Worm (Caenorhabditis elegans) whole organism, dauer: ENCODE measurements around the gene attf-3.
"Not testable (repeated sequence)": the region's sequence is repeated elsewhere in the genome, so short reads cannot be mapped to it uniquely, and the experiment has no call there.

Experiments used
- unc-62 ChIP-seq: sonication (generic microtip); optimal IDR thresholded peaks from 2 replicates; lab custom pipeline; 2017; ENCODE audit warnings: missing biosample characterization, missing genetic modification reagents, missing genetic modification characterization

The attf-3 gene

DNA sequence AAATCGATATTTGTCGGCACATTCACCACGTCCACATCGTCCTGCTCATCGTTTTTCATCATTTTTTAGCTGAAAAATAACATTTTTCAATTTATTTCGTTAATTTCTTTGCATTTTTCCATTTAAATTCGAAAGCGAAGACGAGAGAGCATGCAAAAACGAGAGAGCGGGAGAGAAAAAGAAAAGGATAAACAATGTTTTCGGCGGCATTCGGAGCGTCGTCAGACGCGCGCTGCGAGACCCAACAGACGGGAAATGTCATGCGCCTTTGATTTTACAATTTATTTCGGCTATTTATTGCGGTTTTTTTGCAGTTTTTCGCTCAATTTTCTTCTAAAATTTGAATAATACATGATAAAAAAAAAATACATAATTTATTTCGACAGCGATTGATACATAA, at the start of gene attf-3:
Gene attf-3 (minus strand): TSS at position 69 of the 400 bp plus-strand sequence.
- TF ChIP-seq unc-62: no peak

DNA sequence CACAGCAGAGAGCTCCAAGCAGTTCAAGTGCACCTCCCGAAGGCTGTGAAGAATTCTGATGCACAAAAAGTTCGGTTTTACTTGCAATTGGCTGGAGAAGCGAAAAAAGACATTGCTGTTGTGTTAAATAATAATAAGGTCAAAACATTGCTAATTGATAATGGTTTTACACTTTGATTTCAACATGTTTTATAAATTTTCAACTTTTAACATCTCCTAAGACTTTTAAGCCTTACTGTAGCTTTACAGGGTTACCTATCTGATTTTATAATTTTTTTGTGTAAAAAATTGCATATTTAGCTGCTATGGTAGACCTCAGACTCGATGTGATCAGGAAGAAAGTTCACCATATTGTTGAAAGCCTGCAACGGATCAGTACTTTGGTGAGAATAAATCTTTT, 48.0 kb upstream of the attf-3 start, which contains the start of gene pals-25:
Gene pals-25 (plus strand): TSS at position 301 of the 400 bp plus-strand sequence.
- no peak for TF ChIP-seq unc-62

DNA sequence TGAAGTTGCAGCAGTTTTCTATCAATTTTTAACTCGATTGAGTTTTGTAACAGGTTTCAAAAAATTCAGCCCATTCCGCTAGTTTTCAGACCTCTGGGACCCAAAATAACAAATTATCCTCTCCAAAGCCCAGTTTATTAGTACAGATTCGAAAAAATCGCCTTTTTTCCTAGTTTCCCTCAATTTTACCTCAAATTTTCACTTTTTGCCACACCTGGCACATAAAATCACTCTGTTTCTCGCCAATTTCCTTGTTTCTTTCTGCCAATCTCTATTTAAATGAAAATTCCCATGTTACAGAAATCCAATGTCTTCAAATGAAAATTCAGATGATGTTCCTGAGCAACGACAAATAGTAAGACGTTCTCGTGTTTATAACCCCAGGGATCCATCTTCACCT, 45.9 kb upstream of the attf-3 start, which contains the start of gene pals-22:
Gene pals-22 (plus strand): TSS at position 301 of the 400 bp plus-strand sequence.
- TF ChIP-seq unc-62: no peak

DNA sequence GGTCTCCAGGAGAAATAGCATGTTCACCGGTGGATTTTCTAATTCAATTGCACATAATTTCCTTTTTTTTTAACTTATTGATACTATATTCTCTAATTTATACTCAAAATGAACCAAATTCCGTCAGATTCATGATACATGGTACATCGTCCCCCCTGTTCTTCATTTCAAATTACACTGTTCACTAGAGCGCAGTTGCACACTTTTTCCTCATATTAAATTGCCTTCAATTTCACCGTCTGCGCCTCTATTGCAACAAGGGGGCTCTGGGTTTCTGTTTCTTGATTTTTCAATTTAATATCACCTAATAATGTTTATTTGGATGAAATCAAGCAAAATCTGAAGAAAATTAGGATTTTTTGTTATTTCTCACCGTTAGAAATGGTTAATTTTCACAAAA, 45.4 kb upstream of the attf-3 start:
- no peak for TF ChIP-seq unc-62

DNA sequence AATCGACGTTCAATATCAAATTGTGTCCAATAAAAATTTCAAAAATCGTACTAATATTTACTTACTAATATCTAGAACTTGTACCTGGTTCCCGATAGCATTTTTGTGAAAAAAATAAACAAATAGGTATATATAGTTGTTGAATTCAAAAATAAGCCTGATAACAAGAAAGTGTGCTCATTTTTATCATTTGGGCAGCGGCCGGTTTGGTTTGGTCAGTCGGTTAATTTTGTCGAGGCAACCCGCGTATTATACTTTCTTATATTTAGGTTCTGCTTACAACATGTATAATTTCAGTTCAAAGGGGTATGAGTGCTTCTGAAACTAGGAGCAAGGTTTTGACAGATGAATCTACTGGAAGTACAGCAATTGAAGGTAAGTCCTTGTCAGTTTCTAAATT, 44.5 kb upstream of the attf-3 start, which contains the start of the genes nhr-280 and C29F9.2:
Gene nhr-280 (minus strand): TSS at position 101 of the 400 bp plus-strand sequence.
Gene C29F9.2 (plus strand): TSS at position 298 of the 400 bp plus-strand sequence.
- no peak for TF ChIP-seq unc-62

DNA sequence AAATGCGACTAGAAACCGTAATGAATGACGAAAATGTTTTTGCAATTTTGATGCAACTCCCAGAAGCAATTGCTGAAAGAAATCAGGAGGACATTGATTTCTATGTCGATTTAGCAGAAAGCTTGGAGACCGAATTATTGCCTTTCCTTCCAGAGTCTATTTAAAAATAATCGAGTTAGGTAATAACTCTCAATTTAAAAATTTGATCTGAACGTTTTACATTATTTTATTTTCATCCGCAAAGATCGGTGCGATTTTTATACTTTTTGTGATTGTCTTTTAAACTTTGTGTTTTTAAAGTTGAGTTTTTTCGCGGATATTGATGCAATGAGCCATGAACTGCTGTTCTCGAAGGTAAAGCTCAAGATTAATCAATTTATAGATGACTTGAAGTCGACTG, 38.3 kb upstream of the attf-3 start, which contains the start of gene pals-23:
Gene pals-23 (plus strand): TSS at position 301 of the 400 bp plus-strand sequence.
- no peak for TF ChIP-seq unc-62

DNA sequence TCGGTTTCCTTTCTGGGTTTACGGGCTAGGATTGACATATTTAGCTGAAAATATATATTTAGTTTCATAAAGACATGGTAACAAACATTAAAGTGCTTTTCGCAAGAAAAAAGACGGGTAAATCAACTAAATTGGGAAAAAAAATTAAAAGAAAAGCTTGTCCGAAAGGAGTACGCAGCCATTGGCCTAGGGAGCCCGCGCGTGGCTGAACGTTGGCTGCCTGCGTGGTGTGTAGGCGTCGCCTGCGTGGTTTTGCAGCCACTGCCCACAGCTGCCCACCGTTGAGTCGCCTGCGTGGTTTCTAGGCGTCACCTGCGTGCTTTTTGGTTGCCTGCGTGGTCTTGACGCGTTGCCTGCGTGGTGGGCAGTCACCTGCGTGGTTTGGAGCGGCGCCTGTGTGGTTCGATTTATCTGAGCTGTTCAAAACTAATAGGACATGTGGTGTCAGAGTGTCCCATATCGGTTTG, 35.8 kb upstream of the attf-3 start, which contains the start of gene C29F9.12:
Gene C29F9.12 (minus strand): TSS at position 51 of the 467 bp plus-strand sequence.
- not testable (repeated sequence) for TF ChIP-seq unc-62

DNA sequence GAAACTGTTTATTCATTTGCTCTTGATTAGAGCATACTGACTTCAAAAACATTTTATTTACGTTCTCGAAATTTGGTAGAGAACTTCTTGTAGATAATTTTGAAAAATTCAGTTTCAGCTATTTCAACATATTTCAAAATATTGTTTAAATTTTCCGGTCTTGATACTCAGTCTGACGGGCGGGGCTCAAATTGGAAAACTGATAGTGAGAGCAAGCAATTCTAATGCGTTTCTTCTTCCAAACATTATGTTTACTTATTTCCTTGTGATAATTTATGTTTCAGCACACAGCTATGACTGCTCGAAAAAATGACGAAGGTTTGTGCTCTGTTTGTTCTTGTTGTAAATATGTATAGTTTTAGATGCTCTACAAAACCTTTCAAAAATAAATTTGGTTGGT, 34.0 kb upstream of the attf-3 start, which contains the start of gene pals-24:
Gene pals-24 (plus strand): TSS at position 237 of the 400 bp plus-strand sequence.
- TF ChIP-seq unc-62: no peak

DNA sequence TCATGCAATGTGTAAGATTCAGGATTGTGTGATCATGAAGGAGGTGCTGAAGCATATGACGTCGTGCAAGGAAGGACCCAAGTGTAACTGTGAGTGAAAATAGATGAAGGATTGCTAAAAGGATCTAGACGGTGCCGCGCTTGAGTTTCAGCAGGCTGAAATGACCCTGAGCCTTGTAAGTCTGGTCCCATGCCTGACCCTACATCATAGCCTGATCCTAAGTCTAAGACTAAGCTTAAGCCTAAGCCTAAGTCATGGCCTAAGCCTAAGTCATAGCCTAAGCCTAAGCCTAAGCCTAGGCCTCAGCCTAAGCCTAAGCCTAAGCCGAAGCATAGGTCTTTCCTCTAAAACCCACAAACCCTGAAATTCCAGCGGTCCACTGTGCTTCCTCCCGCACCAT, 31.7 kb upstream of the attf-3 start:
- TF ChIP-seq unc-62: no peak

DNA sequence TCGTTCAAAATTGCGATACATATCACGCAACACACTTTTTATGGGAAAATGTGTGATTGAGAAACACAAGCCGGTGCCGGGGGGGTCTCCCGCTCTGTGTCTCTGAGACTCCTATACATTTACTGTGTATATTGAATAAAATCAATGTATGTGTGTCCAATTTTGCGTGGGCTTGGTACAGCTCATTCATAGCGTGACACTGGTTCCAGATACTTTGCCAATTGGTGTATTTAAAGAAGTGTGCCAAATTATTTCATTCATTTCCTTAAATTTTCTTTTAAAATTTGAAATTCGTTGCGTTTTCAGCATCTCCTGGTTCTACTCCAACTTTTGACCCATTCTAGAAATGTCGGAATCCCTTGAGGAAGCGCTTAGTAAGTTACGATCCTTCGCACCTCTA, 31.0 kb upstream of the attf-3 start, which contains the start of gene C29F9.5:
Gene C29F9.5 (plus strand): TSS at position 301 of the 400 bp plus-strand sequence.
- no peak for TF ChIP-seq unc-62

DNA sequence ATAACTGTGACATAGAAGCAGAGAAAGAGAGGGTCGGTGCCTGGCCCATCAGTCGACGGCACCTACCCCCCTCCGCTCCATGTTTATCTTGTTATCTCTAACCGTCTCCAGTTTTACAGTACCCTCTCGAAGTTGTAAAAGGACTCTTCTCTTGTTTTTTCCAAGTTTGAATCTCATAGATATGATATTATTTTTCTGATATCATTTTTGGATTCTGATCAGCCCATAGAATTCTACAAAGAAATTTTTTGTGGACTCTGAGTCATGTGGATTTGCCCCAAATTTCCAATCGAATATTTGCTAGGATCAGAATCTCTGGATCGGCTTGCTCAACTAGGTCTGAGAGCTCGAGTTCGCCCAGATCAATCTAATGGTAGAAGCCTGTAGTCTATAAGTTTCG, 28.4 kb upstream of the attf-3 start, which contains the start of gene C29F9.6:
Gene C29F9.6 (plus strand): TSS at position 301 of the 400 bp plus-strand sequence.
- TF ChIP-seq unc-62: no peak

DNA sequence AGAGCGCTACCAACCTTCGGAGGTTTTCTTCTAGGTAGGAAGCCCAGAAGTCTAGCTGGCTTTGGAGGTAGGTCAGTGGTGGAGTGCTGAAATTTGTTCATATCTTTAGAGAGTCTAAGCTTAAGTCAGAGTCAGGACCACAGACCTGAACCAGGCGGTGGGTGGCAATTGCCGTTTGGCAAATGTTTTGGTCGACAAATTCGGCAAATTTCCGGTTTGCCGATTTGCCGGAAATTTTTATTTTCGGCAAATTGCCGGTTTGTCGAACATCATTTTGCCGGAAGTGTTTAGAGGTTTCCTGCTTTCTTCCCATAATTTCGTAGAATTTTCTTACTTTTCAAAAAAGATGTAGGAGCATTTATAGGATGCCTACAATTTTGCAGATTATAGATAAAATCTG, 12.6 kb upstream of the attf-3 start, which contains the start of gene C29F9.9:
Gene C29F9.9 (minus strand): TSS at position 101 of the 400 bp plus-strand sequence.
- TF ChIP-seq unc-62: not testable (repeated sequence)

DNA sequence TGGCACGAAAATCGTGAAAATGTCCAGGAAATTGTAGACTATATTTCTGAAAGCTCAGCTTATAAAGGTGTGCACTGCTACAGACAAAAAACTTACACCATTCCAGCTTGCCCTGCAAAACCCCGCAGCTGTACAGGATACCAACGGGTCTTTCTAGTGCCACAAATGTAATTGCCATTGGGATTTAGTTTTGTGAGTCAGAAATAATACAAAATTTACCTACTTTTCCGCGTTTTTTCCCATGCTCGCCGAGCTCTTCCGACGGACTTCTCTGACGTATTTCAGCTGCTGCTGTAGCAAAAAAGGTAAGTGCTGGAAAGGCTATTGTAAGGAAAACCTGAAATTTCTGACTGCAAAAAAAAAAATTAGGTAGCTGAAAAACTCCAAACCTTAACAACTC, 10.8 kb upstream of the attf-3 start, which contains the start of gene C29F9.8:
Gene C29F9.8 (minus strand): TSS at position 101 of the 400 bp plus-strand sequence.
- TF ChIP-seq unc-62: not testable (repeated sequence)

DNA sequence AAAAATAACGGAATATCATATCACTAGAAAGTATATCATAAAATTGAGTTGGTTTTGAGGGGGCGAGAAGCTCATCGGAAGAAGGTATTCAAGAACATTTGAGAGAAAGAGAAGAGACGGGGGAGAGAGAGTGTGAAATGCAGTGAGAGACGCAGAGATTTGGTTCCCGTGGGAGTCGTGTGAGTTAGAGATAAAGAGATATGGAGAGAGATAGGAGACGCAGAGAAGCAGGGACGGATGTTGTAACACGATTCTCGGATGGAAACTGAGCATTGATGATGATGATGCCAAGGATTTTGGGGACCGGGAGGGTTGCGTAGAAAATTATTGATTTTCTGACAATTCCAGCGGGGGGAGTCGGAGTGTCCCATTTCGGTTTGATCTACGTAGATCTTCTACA, 10.0 kb upstream of the attf-3 start:
- TF ChIP-seq unc-62: no peak

DNA sequence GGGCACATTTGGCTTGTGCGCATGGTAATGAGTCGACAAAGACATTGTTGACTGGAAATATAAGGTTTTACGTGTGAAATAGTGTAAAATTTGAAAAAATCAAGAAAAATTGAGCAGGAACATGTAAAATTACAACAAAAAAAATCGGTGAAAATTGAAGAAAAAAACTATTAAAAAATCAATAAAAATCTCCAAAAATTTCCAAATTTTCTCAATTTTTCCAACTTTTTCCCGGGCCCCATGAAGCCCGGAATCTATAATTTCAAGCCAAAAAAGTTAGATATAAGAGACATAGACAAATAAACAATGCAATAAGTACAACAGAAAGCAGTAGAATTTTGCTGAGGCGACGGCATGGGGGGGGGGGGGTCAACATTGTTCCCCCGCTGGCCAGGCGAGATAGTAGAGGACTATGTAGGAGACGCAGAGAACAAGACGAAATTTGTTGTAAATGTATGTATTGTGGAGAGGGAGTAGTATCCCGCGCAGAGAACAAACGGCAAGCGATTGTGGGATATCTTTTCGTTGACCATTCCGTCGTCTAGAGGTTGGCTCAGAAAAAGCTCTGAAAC, 8.7 kb upstream of the attf-3 start, which contains the start of gene pat-4:
Gene pat-4 (minus strand): TSS at position 51 of the 572 bp plus-strand sequence.
- no peak for TF ChIP-seq unc-62

DNA sequence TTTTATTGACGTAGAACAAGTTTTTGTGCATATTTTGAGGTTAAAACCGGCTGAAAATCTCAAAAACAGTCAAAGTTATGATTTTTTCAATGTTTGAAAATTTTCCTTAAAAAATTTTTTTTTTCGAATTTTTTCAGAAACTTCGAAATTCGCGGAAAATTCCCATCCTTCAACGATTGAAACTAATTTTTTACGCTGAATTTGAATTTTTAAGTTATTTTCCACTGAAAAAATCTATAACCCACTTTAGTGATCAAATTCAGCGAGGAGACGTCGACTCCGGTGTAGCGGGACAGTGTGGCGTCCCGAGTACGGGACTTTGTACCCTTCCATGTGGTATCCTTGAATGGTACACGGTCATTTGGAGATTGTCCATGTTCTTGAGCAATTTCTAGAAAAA, 6.1 kb upstream of the attf-3 start:
- TF ChIP-seq unc-62: no peak

DNA sequence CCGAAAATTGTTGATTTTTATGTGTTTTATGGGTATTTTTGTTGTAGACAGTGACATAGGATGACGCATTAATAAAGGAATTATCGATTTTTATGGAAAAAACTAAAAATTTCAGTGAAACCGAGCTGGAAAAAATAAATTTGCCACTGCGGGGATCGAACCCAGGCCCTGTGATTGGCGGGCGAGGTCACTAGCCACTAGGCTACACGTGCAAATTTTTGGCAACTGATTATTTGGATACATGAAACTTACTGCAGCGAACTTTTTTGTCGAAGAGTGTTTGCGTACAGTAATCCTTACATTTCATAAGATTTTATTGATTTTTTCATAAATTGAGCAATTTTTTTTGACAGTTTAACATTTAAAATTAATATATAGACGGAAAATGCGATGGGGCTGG, 3.0 kb upstream of the attf-3 start:
- TF ChIP-seq unc-62: no peak

DNA sequence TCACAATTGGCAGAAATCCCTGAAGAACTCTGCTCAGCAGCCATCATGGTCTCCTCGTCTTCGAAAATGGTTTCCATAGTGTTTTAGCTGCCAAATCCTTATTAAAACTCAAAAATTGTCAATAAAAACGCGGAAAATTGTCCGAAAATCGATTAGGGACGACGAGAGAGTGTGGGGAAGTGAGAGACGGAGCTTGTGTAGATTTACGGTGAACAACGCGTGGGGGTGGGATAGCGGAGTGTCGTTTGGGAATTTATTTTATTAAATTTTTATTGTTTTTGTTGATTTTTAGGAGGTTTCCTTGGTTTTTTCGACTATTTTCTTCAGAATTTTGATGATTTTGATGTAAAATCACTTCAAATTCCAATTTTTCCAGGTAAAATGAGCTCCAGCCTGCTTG, 999 bp upstream of the attf-3 start, which contains the start of the genes F54C4.4 and mrpl-40:
Gene F54C4.4 (minus strand): TSS at position 199 of the 400 bp plus-strand sequence.
Gene mrpl-40 (plus strand): TSS at position 377 of the 400 bp plus-strand sequence.
- TF ChIP-seq unc-62: no peak
